Fruit fly (Drosophila melanogaster) whole organism, larva: ENCODE measurements around the gene KaiR1D.
A peak's percentile ranks its signal among the peaks of the same experiment; 100 is the strongest.

Experiments
- noc ChIP-seq: fragments of 200-800 bp; sonication (Bioruptor generic); optimal IDR thresholded peaks from 3 replicates; lab custom pipeline; 2019; ENCODE audit warnings: missing biosample characterization, mild to moderate bottlenecking, missing genetic modification characterization, moderate library complexity

KaiR1D gene

dm6 chr3R:20823704-20824454 is 42.2 kb downstream of the KaiR1D start, which contains the start of gene CG17272:
CG17272 (minus strand) TSS chr3R:20824239.
- no peak for TF ChIP-seq noc (tag; lab: Kevin White, UChicago)

dm6 chr3R:20821815-20822375 is 44.1 kb downstream of the KaiR1D start, which contains the start of the genes CG17271 and RpS20:
CG17271 (minus strand) TSS chr3R:20821848.
RpS20 (plus strand) TSS chr3R:20822181.
- peak; percentile 77 for TF ChIP-seq noc (tag; lab: Kevin White, UChicago)

dm6 chr3R:20818689-20819088 is 47.3 kb downstream of the KaiR1D start, which contains the start of gene CG17270:
CG17270 (minus strand) TSS chr3R:20818929.
- TF ChIP-seq noc (tag; lab: Kevin White, UChicago), result no peak

- TF ChIP-seq noc (tag; lab: Kevin White, UChicago), result no peak
Observed at dm6 chr3R:20818237-20818636, 47.8 kb downstream of the KaiR1D start.

- no peak for TF ChIP-seq noc (tag; lab: Kevin White, UChicago)
Observed at dm6 chr3R:20816008-20816407, 50.0 kb downstream of the KaiR1D start, which contains the start of gene Fancd2. Fancd2 (minus strand) TSS chr3R:20816190.
